Worm (Caenorhabditis elegans): Measurements from ENCODE around the gene cpl-1.
A peak's percentile ranks its signal among the peaks of the same experiment; 100 is the strongest.

The cpl-1 gene

ce11 chrV:16599835-16600234, 4.7 kb upstream of the cpl-1 start:
- TF ChIP-seq cebp-1 (GFP tag; IDR thresholded peaks at IDR 0.05) (0 out of 2 replicates have a peak, but pooled peaks have one; percentile 14), cebp-1 (tag; optimal IDR thresholded peaks at IDR 0.05) (no peak), rcor-1 (GFP tag; IDR thresholded peaks at IDR 0.05) (no peak)

- TF ChIP-seq pbrm-1 (GFP tag; IDR thresholded peaks at IDR 0.05), result peak; percentile 28; the same call in 1 of the 2 replicates
- no peak for TF ChIP-seq ceh-79 (tag; optimal IDR thresholded peaks at IDR 0.05)
- TF ChIP-seq cebp-1 (GFP tag; IDR thresholded peaks at IDR 0.05), result no peak
- no peak for TF ChIP-seq cebp-1 (tag; optimal IDR thresholded peaks at IDR 0.05)
- no peak for TF ChIP-seq madf-3 (GFP tag; IDR thresholded peaks at IDR 0.05)
- no peak for TF ChIP-seq fkh-3 (tag; optimal IDR thresholded peaks at IDR 0.05)
- TF ChIP-seq D2030.7 (GFP tag; IDR thresholded peaks at IDR 0.05), result no peak
- TF ChIP-seq ceh-58 (GFP tag; IDR thresholded peaks at IDR 0.05), result no peak
- TF ChIP-seq mcd-1 (GFP tag; IDR thresholded peaks at IDR 0.05), result 0 out of 2 replicates have a peak, but pooled peaks have one; percentile 12
- no peak for TF ChIP-seq F37B4.10 (GFP tag; IDR thresholded peaks at IDR 0.05)
- no peak for TF ChIP-seq unc-130 (GFP tag; optimal IDR thresholded peaks at IDR 0.05)
- no peak for TF ChIP-seq ztf-18 (tag; optimal IDR thresholded peaks at IDR 0.05)
- no peak for TF ChIP-seq bed-2 (GFP tag; IDR thresholded peaks at IDR 0.05)
- no peak for TF ChIP-seq unc-62 (GFP tag; optimal IDR thresholded peaks at IDR 0.05)
- TF ChIP-seq aptf-2 (GFP tag; conservative IDR thresholded peaks at IDR 0.05), result no peak
- no peak for TF ChIP-seq Y53F4B.3 (GFP tag; IDR thresholded peaks at IDR 0.05)
- no peak for TF ChIP-seq hmg-20 (GFP tag; IDR thresholded peaks at IDR 0.05)
- no peak for TF ChIP-seq Y79H2A.3 (GFP tag; conservative IDR thresholded peaks at IDR 0.05)
- no peak for TF ChIP-seq pha-4 (tag; optimal IDR thresholded peaks at IDR 0.05)
- no peak for TF ChIP-seq dpff-1 (tag; optimal IDR thresholded peaks at IDR 0.05)
- TF ChIP-seq rpc-1 (optimal IDR thresholded peaks at IDR 0.05), result no peak
- TF ChIP-seq rpc-1 (tag; optimal IDR thresholded peaks at IDR 0.05), result no peak
- TF ChIP-seq egl-44 (GFP tag; IDR thresholded peaks at IDR 0.05), result no peak
- no peak for TF ChIP-seq F33H1.4 (GFP tag; IDR thresholded peaks at IDR 0.05)
- TF ChIP-seq somi-1 (GFP tag; optimal IDR thresholded peaks at IDR 0.05), result no peak
- no peak for TF ChIP-seq nhr-80 (tag; optimal IDR thresholded peaks at IDR 0.05)
- TF ChIP-seq nhr-90 (tag; optimal IDR thresholded peaks at IDR 0.05), result no peak
- TF ChIP-seq hlh-12 (tag; optimal IDR thresholded peaks at IDR 0.05), result no peak
- TF ChIP-seq let-607 (tag; optimal IDR thresholded peaks at IDR 0.05), result no peak
- 0 out of 2 replicates have a peak, but pooled peaks have one; percentile 61 for TF ChIP-seq let-526 (GFP tag; IDR thresholded peaks at IDR 0.05)
- TF ChIP-seq lin-26 (GFP tag; IDR thresholded peaks at IDR 0.05), result no peak
- no peak for TF ChIP-seq lir-1 (GFP tag; conservative IDR thresholded peaks at IDR 0.05)
- no peak for TF ChIP-seq nhr-27 (tag; optimal IDR thresholded peaks at IDR 0.05)
- peak; percentile 85 for TF ChIP-seq hsf-1 (GFP tag; IDR thresholded peaks at IDR 0.05)
- no peak for TF ChIP-seq hmg-1.2 (GFP tag; IDR thresholded peaks at IDR 0.05)
- no peak for TF ChIP-seq F39B2.1 (GFP tag; IDR thresholded peaks at IDR 0.05)
- peak; percentile 64; the same call in 1 of the 2 replicates for TF ChIP-seq C06A6.2 (GFP tag; conservative IDR thresholded peaks at IDR 0.05)
- TF ChIP-seq T26A5.8 (tag; optimal IDR thresholded peaks at IDR 0.05), result no peak
- TF ChIP-seq attf-6 (GFP tag; IDR thresholded peaks at IDR 0.05), result no peak
- 0 out of 2 replicates have a peak, but pooled peaks have one; percentile 8 for TF ChIP-seq madf-6 (GFP tag; IDR thresholded peaks at IDR 0.05)
- TF ChIP-seq snpc-1.1 (tag; optimal IDR thresholded peaks at IDR 0.05; ENCODE audit: insufficient read depth), result no peak
- TF ChIP-seq Y53G8AR.9 (GFP tag; conservative IDR thresholded peaks at IDR 0.05), result 0 out of 2 replicates have a peak, but pooled peaks have one; percentile 13
- TF ChIP-seq dox-1 (GFP tag; IDR thresholded peaks at IDR 0.05), result 0 out of 2 replicates have a peak, but pooled peaks have one; percentile 25
Measured at ce11 chrV:16598437-16598836, 3.3 kb upstream of the cpl-1 start.

Data from whole organism, young adult.